Worm (Caenorhabditis elegans): ENCODE data around the gene spp-26.

spp-26 gene

ce11 chrV:6517305-6518224 lies 41.4 kb downstream of the spp-26 start:
- no peak for TF ChIP-seq aly-1 (tag; optimal IDR thresholded peaks at IDR 0.05)
- TF ChIP-seq F13C5.2 (tag; optimal IDR thresholded peaks at IDR 0.05) = no peak

- no peak for TF ChIP-seq hmg-4 (GFP tag; optimal IDR thresholded peaks at IDR 0.05)
- TF ChIP-seq sea-1 (GFP tag; conservative IDR thresholded peaks at IDR 0.05) = no peak
These were observed 42.3 kb downstream of the spp-26 start, which contains the start of gene mdh-1 for ce11 chrV:6516491-6517304. TSS of gene mdh-1 (minus strand) at chrV:6516526.

- TF ChIP-seq pes-1 (GFP tag; IDR thresholded peaks at IDR 0.05) = no peak
- TF ChIP-seq B0310.2 (tag; optimal IDR thresholded peaks at IDR 0.05) = no peak
- TF ChIP-seq hnd-1 (tag; optimal IDR thresholded peaks at IDR 0.05) = no peak
- no peak for TF ChIP-seq flt-1 (GFP tag; IDR thresholded peaks at IDR 0.05)
- TF ChIP-seq tbx-37 (GFP tag; conservative IDR thresholded peaks at IDR 0.05) = no peak
- TF ChIP-seq ama-1 (optimal IDR thresholded peaks at IDR 0.05) = no peak
- no peak for TF ChIP-seq hmbx-1 (tag; optimal IDR thresholded peaks at IDR 0.05)
- TF ChIP-seq ceh-36 (tag; optimal IDR thresholded peaks at IDR 0.05) = no peak
- no peak for TF ChIP-seq aly-1 (tag; optimal IDR thresholded peaks at IDR 0.05)
- no peak for TF ChIP-seq hmg-4 (GFP tag; optimal IDR thresholded peaks at IDR 0.05)
- TF ChIP-seq ceh-13 (GFP tag; optimal IDR thresholded peaks at IDR 0.05) = no peak
These were observed 43.7 kb downstream of the spp-26 start for ce11 chrV:6515344-6515743.

ce11 chrV:6514887-6515324 lies 44.1 kb downstream of the spp-26 start, which contains the start of gene dpy-11:
TSS of gene dpy-11 (minus strand) at chrV:6515240.
- TF ChIP-seq pes-1 (GFP tag; IDR thresholded peaks at IDR 0.05) (no peak), hnd-1 (tag; optimal IDR thresholded peaks at IDR 0.05) (no peak), B0310.2 (tag; optimal IDR thresholded peaks at IDR 0.05) (no peak), ceh-36 (tag; optimal IDR thresholded peaks at IDR 0.05) (no peak), F13C5.2 (tag; optimal IDR thresholded peaks at IDR 0.05) (no peak), ets-7 (tag; optimal IDR thresholded peaks at IDR 0.05) (no peak), hmg-4 (GFP tag; optimal IDR thresholded peaks at IDR 0.05) (no peak), tra-4 (tag; optimal IDR thresholded peaks at IDR 0.05) (no peak), flt-1 (GFP tag; IDR thresholded peaks at IDR 0.05) (no peak), scrt-1 (GFP tag; IDR thresholded peaks at IDR 0.05) (no peak), sea-1 (GFP tag; conservative IDR thresholded peaks at IDR 0.05) (no peak), hmbx-1 (tag; optimal IDR thresholded peaks at IDR 0.05) (no peak), ceh-13 (GFP tag; optimal IDR thresholded peaks at IDR 0.05) (no peak), tbx-11 (GFP tag; IDR thresholded peaks at IDR 0.05) (no peak), tbx-37 (GFP tag; conservative IDR thresholded peaks at IDR 0.05) (no peak)

- TF ChIP-seq ceh-13 (GFP tag; optimal IDR thresholded peaks at IDR 0.05) (no peak), sea-1 (GFP tag; conservative IDR thresholded peaks at IDR 0.05) (no peak), hmg-4 (GFP tag; optimal IDR thresholded peaks at IDR 0.05) (no peak), tbx-37 (GFP tag; conservative IDR thresholded peaks at IDR 0.05) (no peak), ceh-36 (tag; optimal IDR thresholded peaks at IDR 0.05) (no peak), aly-1 (tag; optimal IDR thresholded peaks at IDR 0.05) (no peak), hnd-1 (tag; optimal IDR thresholded peaks at IDR 0.05) (no peak), tra-4 (tag; optimal IDR thresholded peaks at IDR 0.05) (no peak), ets-7 (tag; optimal IDR thresholded peaks at IDR 0.05) (no peak)
These were observed 45.1 kb downstream of the spp-26 start for ce11 chrV:6513786-6514430.

ce11 chrV:6513356-6513755 lies 45.6 kb downstream of the spp-26 start:
- TF ChIP-seq flt-1 (GFP tag; IDR thresholded peaks at IDR 0.05) = no peak
- 0 out of 2 replicates have a peak, but pooled peaks have one; percentile 44 for TF ChIP-seq pes-1 (GFP tag; IDR thresholded peaks at IDR 0.05)
- TF ChIP-seq hmg-4 (GFP tag; optimal IDR thresholded peaks at IDR 0.05) = peak; percentile 27
- TF ChIP-seq tra-4 (tag; optimal IDR thresholded peaks at IDR 0.05) = no peak

- TF ChIP-seq hmbx-1 (tag; optimal IDR thresholded peaks at IDR 0.05) = no peak
- TF ChIP-seq aly-1 (tag; optimal IDR thresholded peaks at IDR 0.05) = no peak
- no peak for TF ChIP-seq sea-1 (GFP tag; conservative IDR thresholded peaks at IDR 0.05)
- TF ChIP-seq ets-7 (tag; optimal IDR thresholded peaks at IDR 0.05) = no peak
- TF ChIP-seq pes-1 (GFP tag; IDR thresholded peaks at IDR 0.05) = no peak
- TF ChIP-seq ceh-36 (tag; optimal IDR thresholded peaks at IDR 0.05) = no peak
- no peak for TF ChIP-seq tra-4 (tag; optimal IDR thresholded peaks at IDR 0.05)
- no peak for TF ChIP-seq B0310.2 (tag; optimal IDR thresholded peaks at IDR 0.05)
- TF ChIP-seq hnd-1 (tag; optimal IDR thresholded peaks at IDR 0.05) = no peak
- TF ChIP-seq hmg-4 (GFP tag; optimal IDR thresholded peaks at IDR 0.05) = no peak
- no peak for TF ChIP-seq F13C5.2 (tag; optimal IDR thresholded peaks at IDR 0.05)
- no peak for TF ChIP-seq tbx-37 (GFP tag; conservative IDR thresholded peaks at IDR 0.05)
- no peak for TF ChIP-seq flt-1 (GFP tag; IDR thresholded peaks at IDR 0.05)
These were observed 47.9 kb downstream of the spp-26 start, which contains the start of gene ubh-1 for ce11 chrV:6511121-6511520. TSS of gene ubh-1 (minus strand) at chrV:6511409.

Measured in whole organism, early embryonic.